Worm (Caenorhabditis elegans) whole organism, late embryonic: Measurements from ENCODE around the gene Y22D7AL.9.

Source experiments
- ceh-14 ChIP-seq: sonication (generic microtip); optimal IDR thresholded peaks from 2 replicates; lab custom pipeline; 2016; ENCODE audit warnings: missing genotype, missing genetic modification characterization, missing compliant biosample characterization
- ceh-19 ChIP-seq: fragments of 200-800 bp; sonication (Bioruptor generic); optimal IDR thresholded peaks from 2 replicates; lab custom pipeline; 2018; ENCODE audit warnings: mild to moderate bottlenecking, missing genetic modification characterization, missing compliant biosample characterization
- ceh-30 ChIP-seq: fragments of 150-350 bp; optimal IDR thresholded peaks from 2 replicates; lab custom pipeline; 2014; ENCODE audit warnings: missing biosample characterization, missing genetic modification characterization
- ceh-6 ChIP-seq: fragments of 200-800 bp; sonication (Bioruptor generic); optimal IDR thresholded peaks from 2 replicates; lab custom pipeline; 2018; ENCODE audit warnings: mild to moderate bottlenecking, missing genetic modification characterization, missing compliant biosample characterization
- elt-4 ChIP-seq: sonication (generic microtip); optimal IDR thresholded peaks from 2 replicates; lab custom pipeline; 2016; ENCODE audit warnings: missing genetic modification characterization, missing compliant biosample characterization
- ets-4 ChIP-seq: sonication (generic microtip); optimal IDR thresholded peaks from 2 replicates; lab custom pipeline; 2016; ENCODE audit warnings: missing genetic modification characterization, missing compliant biosample characterization
- fkh-10 ChIP-seq: fragments of 150-350 bp; optimal IDR thresholded peaks from 2 replicates; lab custom pipeline; 2014; ENCODE audit warnings: missing biosample characterization, missing genetic modification reagents, missing genetic modification characterization
- gmeb-2 ChIP-seq: sonication (generic microtip); optimal IDR thresholded peaks from 2 replicates; lab custom pipeline; 2016; ENCODE audit warnings: missing genetic modification characterization, inconsistent platforms, missing compliant biosample characterization
- madf-2 ChIP-seq: sonication (generic microtip); optimal IDR thresholded peaks from 2 replicates; lab custom pipeline; 2017; ENCODE audit warnings: missing genetic modification characterization, missing compliant biosample characterization
- mec-3 ChIP-seq: sonication (generic microtip); optimal IDR thresholded peaks from 2 replicates; lab custom pipeline; 2016; ENCODE audit warnings: borderline replicate concordance, missing genetic modification characterization, missing compliant biosample characterization
- nfya-1 ChIP-seq: sonication (generic microtip); optimal IDR thresholded peaks from 2 replicates; lab custom pipeline; 2017; ENCODE audit warnings: missing genetic modification characterization, mild to moderate bottlenecking, missing compliant biosample characterization, antibody characterized with exemption, moderate library complexity
- ref-2 ChIP-seq: sonication (generic microtip); optimal IDR thresholded peaks from 2 replicates; lab custom pipeline; 2016; ENCODE audit warnings: missing genetic modification characterization, missing compliant biosample characterization
- sox-2 ChIP-seq: fragments of 200-800 bp; sonication (Bioruptor generic); IDR thresholded peaks from 2 replicates; pipeline ENCODE4 v1.3.6; 2022; ENCODE audit warnings: missing genetic modification reagents, missing genetic modification characterization, missing compliant biosample characterization
- unc-42 ChIP-seq: sonication (generic microtip); optimal IDR thresholded peaks from 2 replicates; lab custom pipeline; 2016; ENCODE audit warnings: missing genotype, missing genetic modification characterization, missing compliant biosample characterization
- unc-55 ChIP-seq: sonication (generic microtip); optimal IDR thresholded peaks from 2 replicates; lab custom pipeline; 2017; ENCODE audit warnings: missing biosample characterization, missing genetic modification reagents, missing genetic modification characterization
- unc-86 ChIP-seq: sonication (generic microtip); optimal IDR thresholded peaks from 2 replicates; lab custom pipeline; 2016; ENCODE audit warnings: missing genetic modification characterization, missing compliant biosample characterization

The Y22D7AL.9 gene

DNA sequence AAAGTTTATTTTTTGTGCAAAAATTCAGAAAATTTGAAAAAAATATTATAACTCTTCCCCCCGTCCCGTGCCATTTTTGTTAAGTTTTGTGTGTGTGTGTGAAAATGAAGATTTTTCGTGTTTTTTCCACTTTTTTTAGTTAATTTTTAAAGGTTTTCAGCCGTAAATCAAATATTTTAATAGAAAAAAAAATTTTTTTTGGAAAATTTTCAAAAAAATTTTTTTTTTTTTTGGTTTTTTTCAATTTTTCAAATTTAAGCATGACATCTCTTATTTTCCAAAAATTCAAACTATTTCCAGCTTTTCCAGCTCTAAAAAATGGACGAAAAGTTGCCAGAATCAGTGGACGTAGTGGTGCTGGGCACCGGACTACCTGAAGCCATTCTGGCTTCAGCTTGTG is 43.8 kb downstream of the Y22D7AL.9 start, which contains the start of gene rep-1:
rep-1 (plus strand) TSS at position 301 of the 400 bp plus-strand sequence.
- TF ChIP-seq ceh-14 (tag; lab: Kevin White, UChicago) (no peak), ceh-6 (GFP tag; lab: Kevin White, UChicago) (no peak), unc-86 (tag; lab: Kevin White, UChicago) (no peak), unc-42 (no peak), sox-2 (GFP tag; lab: Robert Waterston, UW) (no peak), ets-4 (tag; lab: Kevin White, UChicago) (no peak), ceh-19 (GFP tag; lab: Kevin White, UChicago) (no peak), mec-3 (no peak), ref-2 (tag; lab: Kevin White, UChicago) (no peak), elt-4 (no peak), gmeb-2 (tag; lab: Kevin White, UChicago) (no peak), unc-55 (GFP tag; lab: Kevin White, UChicago) (no peak), fkh-10 (no peak)

DNA sequence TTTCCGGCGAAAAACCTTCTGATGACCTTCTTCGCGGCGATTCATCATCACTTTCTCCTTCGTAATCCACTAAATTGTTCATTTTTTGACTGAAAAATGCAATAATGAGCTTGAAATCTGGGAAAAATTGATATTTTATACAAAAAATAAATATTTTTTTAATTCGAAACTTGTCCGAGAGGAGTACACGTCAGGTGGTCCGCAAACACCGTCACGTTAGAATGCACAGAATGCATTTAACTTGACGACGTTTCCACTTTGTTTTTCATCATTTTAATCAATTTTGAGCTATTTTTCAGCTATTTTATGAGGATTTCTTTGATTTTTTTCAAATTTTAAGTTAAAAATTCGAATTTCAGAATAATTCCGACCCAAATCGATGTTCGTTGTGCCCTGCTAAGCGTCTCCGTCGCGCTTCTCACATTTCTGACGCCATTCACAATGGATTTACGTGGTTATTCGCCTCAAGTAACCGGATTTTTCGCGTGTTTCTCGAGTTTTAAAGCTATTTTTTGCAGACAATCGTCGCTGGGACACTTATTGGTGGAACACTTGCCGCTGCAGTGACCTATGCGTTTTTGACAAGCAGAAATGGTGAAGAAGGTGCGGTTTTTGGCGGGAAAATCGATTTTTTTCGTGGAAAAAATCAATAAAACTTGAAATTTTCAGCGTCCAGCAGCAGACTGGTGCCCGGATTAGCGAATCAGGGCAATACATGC is 55.2 kb downstream of the Y22D7AL.9 start, which contains the start of the genes eelo-1 and Y67D2.2:
eelo-1 (minus strand) TSS at position 89 of the 719 bp plus-strand sequence.
Y67D2.2 (plus strand) TSS at position 360 of the 719 bp plus-strand sequence.
- no peak for TF ChIP-seq madf-2 (tag; lab: Kevin White, UChicago)
- TF ChIP-seq ceh-30 (tag; lab: Kevin White, UChicago): peak; percentile 43
- TF ChIP-seq nfya-1: peak; percentile 8
